Worm (Caenorhabditis elegans) whole organism, L1 larva: Measurements from ENCODE around the gene Y116A8C.40.

Experiments
- ceh-82 ChIP-seq, 3 experiments: fragments of 150-350 bp in 1 of 3; sonication (generic microtip) in 2 of 3; optimal IDR thresholded peaks; 2 replicates each; lab custom pipeline; 2014 to 2017; ENCODE audit warnings: missing biosample characterization in 3 of 3, missing genetic modification characterization in 3 of 3
- lsy-2 ChIP-seq, 2 experiments: fragments of 150-350 bp; optimal IDR thresholded peaks; 2 replicates each; lab custom pipeline; 2014; ENCODE audit warnings: missing biosample characterization in 2 of 2, missing genetic modification characterization in 2 of 2
- mdl-1 ChIP-seq, 2 experiments: fragments of 150-350 bp; optimal IDR thresholded peaks; 2 replicates each; lab custom pipeline; 2014 to 2017; ENCODE audit warnings: missing biosample characterization in 2 of 2, missing genetic modification characterization in 2 of 2, inconsistent platforms in 1 of 2
- nhr-90 ChIP-seq: sonication (generic microtip); optimal IDR thresholded peaks from 2 replicates; lab custom pipeline; 2016; ENCODE audit warnings: mild to moderate bottlenecking, missing genetic modification characterization, missing compliant biosample characterization; ENCODE audit not compliant: poor library complexity
- zag-1 ChIP-seq: fragments of 150-350 bp; optimal IDR thresholded peaks from 2 replicates; lab custom pipeline; 2014; ENCODE audit warnings: missing biosample characterization, missing genetic modification characterization
- ztf-4 ChIP-seq: fragments of 150-350 bp; optimal IDR thresholded peaks from 2 replicates; lab custom pipeline; 2014; ENCODE audit warnings: missing biosample characterization, missing genetic modification characterization

DNA sequence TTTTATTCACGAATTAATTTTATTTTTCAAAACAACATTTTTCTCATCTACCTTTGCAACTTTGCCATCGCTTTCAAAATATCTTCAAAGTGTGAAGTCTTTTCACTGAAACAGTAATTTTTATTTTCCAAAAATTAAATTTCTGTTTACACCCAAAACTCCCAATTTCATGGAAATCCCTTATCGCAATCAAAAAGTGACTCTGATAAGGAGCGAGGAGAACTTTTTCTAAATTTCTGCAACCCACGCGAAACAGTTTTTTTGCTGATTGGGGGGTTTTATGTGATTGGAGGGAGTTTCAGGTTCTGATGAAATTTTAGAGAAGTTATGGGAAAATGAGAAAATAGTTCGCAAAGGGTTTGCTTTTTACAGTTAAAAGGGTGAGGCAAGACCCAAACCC, 28.8 kb upstream of the Y116A8C.40 start:
- TF ChIP-seq zag-1 (tag; lab: Kevin White, UChicago) (no peak), ceh-82 (tag; optimal IDR thresholded peaks at IDR 0.05; lab: Kevin White, UChicago) (no peak), ztf-4 (no peak), nhr-90 (tag; lab: Kevin White, UChicago) (no peak), mdl-1 (tag; optimal IDR thresholded peaks at IDR 0.05; lab: Kevin White, UChicago) (no peak), lsy-2 (tag; optimal IDR thresholded peaks at IDR 0.05; lab: Kevin White, UChicago) (no peak)
